Worm (Caenorhabditis elegans): Measurements from ENCODE around the gene ttll-4.

DNA sequence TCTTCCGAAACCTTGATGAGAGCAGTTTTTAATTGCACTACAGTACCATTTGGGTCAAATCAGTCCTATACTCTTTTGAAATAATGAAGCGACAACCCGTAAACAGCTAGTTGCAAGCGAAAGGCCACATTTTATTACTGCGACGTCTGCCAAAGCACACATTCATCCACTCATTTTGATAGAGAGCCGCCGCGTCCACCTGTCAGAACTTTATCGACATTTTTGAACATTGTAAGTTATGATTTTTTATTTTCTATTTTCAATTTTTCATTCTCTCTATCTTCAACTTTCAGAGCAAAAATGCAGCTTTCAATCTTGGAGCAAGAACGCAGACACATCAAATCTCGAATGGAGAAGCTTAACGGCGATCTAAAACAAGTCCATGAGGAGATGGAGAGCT lies 16.7 kb downstream of the ttll-4 start, which contains the start of gene K08E5.6:
- no peak for TF ChIP-seq dao-5 (tag; optimal IDR thresholded peaks at IDR 0.05)
- no peak for TF ChIP-seq him-1 (tag; optimal IDR thresholded peaks at IDR 0.05)
- no peak for TF ChIP-seq W03F9.2 (tag; optimal IDR thresholded peaks at IDR 0.05)
